Fruit fly (Drosophila melanogaster) whole organism, embryonic: ENCODE measurements around the gene Mvb12.

ENCODE experiments used
- Atf-2 ChIP-seq: fragments of 200-800 bp; sonication (Bioruptor generic); optimal IDR thresholded peaks from 2 replicates; lab custom pipeline; 2016; ENCODE audit warnings: missing biosample characterization, missing genetic modification characterization
- Awh ChIP-seq: fragments of 200-800 bp; sonication (Bioruptor generic); IDR thresholded peaks from 2 replicates; pipeline ENCODE4, ENCODE4 v1.3.6; 2022; ENCODE audit warnings: missing biosample characterization, missing genetic modification characterization
- Blimp-1 ChIP-seq: fragments of 200-800 bp; sonication (Bioruptor generic); optimal IDR thresholded peaks from 3 replicates; lab custom pipeline; 2018; ENCODE audit warnings: missing biosample characterization, missing genetic modification characterization, mild to moderate bottlenecking, moderate library complexity, missing genetic modification reagents
- BtbVII ChIP-seq: fragments of 200-800 bp; sonication (Bioruptor generic); optimal IDR thresholded peaks from 3 replicates; lab custom pipeline; 2017; ENCODE audit warnings: missing biosample characterization, mild to moderate bottlenecking, missing genetic modification characterization
- CG10565 ChIP-seq: fragments of 200-800 bp; sonication (Bioruptor generic); optimal IDR thresholded peaks from 3 replicates; lab custom pipeline; 2016; ENCODE audit warnings: missing biosample characterization, mild to moderate bottlenecking, missing genetic modification characterization
- CG12236 ChIP-seq: fragments of 200-800 bp; sonication (Bioruptor generic); optimal IDR thresholded peaks from 2 replicates; lab custom pipeline; 2016; ENCODE audit warnings: missing biosample characterization, missing genetic modification characterization
- CG13287 ChIP-seq: fragments of 200-800 bp; sonication (Bioruptor generic); IDR thresholded peaks from 2 replicates; pipeline ENCODE4 v1.3.6; 2022; ENCODE audit warnings: missing biosample characterization, missing genetic modification characterization; ENCODE audit not compliant: partially characterized antibody
- CG1529 ChIP-seq: fragments of 200-800 bp; sonication (Bioruptor generic); optimal IDR thresholded peaks from 3 replicates; lab custom pipeline; 2018; ENCODE audit warnings: missing biosample characterization, missing genetic modification characterization
- CG1603 ChIP-seq: fragments of 200-800 bp; sonication (Bioruptor generic); optimal IDR thresholded peaks from 2 replicates; lab custom pipeline; 2019; ENCODE audit warnings: missing biosample characterization, mild to moderate bottlenecking, missing genetic modification characterization, moderate library complexity
- CG2199 ChIP-seq: fragments of 200-800 bp; sonication (Bioruptor generic); IDR thresholded peaks from 3 replicates; pipeline ENCODE4 v1.3.6; 2022; ENCODE audit warnings: missing biosample characterization, missing genetic modification characterization
- CG2678 ChIP-seq: fragments of 200-800 bp; sonication (Bioruptor generic); optimal IDR thresholded peaks from 3 replicates; lab custom pipeline; 2019; ENCODE audit warnings: missing biosample characterization, mild to moderate bottlenecking, missing genetic modification characterization, moderate library complexity
- CG31441 ChIP-seq: fragments of 200-800 bp; sonication (Bioruptor generic); IDR thresholded peaks from 2 replicates; pipeline ENCODE4 v1.3.6; 2022; ENCODE audit warnings: missing biosample characterization, missing genetic modification characterization
- CG4854 ChIP-seq: fragments of 200-800 bp; sonication (Bioruptor generic); optimal IDR thresholded peaks from 2 replicates; lab custom pipeline; 2016; ENCODE audit warnings: missing biosample characterization, missing genetic modification characterization, inconsistent platforms
- CG6854 ChIP-seq: fragments of 200-800 bp; sonication (Bioruptor generic); optimal IDR thresholded peaks from 3 replicates; lab custom pipeline; 2017; ENCODE audit warnings: missing biosample characterization, mild to moderate bottlenecking, missing genetic modification characterization
- CG7271 ChIP-seq: fragments of 200-800 bp; sonication (Bioruptor generic); optimal IDR thresholded peaks from 2 replicates; lab custom pipeline; 2018; ENCODE audit warnings: missing biosample characterization, mild to moderate bottlenecking, missing genetic modification characterization, moderate library complexity
- CG7556 ChIP-seq: fragments of 200-800 bp; sonication (Bioruptor generic); optimal IDR thresholded peaks from 2 replicates; lab custom pipeline; 2017; ENCODE audit warnings: missing biosample characterization, mild to moderate bottlenecking, missing genetic modification characterization
- CG7963 ChIP-seq: fragments of 200-800 bp; sonication (Bioruptor generic); IDR thresholded peaks from 3 replicates; pipeline ENCODE4 v1.3.6; 2022; ENCODE audit warnings: missing biosample characterization, missing genetic modification characterization; ENCODE audit not compliant: partially characterized antibody
- CG8281 ChIP-seq: fragments of 200-800 bp; sonication (Bioruptor generic); optimal IDR thresholded peaks from 2 replicates; lab custom pipeline; 2018; ENCODE audit warnings: missing biosample characterization, mild to moderate bottlenecking, missing genetic modification characterization, moderate library complexity
- CG9609 ChIP-seq: fragments of 200-800 bp; sonication (Bioruptor generic); optimal IDR thresholded peaks from 3 replicates; lab custom pipeline; 2016; ENCODE audit warnings: missing biosample characterization, missing genetic modification characterization
- CTCF ChIP-seq: fragments of 200-800 bp; sonication (Bioruptor generic); optimal IDR thresholded peaks from 2 replicates; lab custom pipeline; 2017; ENCODE audit warnings: missing biosample characterization, mild to moderate bottlenecking, missing genetic modification characterization, moderate library complexity
- CkIIα-i1 ChIP-seq: fragments of 200-800 bp; sonication (Bioruptor generic); IDR thresholded peaks from 2 replicates; pipeline ENCODE4 v1.3.6; 2022; ENCODE audit warnings: missing biosample characterization, missing genetic modification characterization
- D19B ChIP-seq: fragments of 200-800 bp; sonication (Bioruptor generic); optimal IDR thresholded peaks from 2 replicates; lab custom pipeline; 2017; ENCODE audit warnings: missing biosample characterization, mild to moderate bottlenecking, missing genetic modification characterization
- Dfd ChIP-seq, 2 experiments: fragments of >200 bp; optimal IDR thresholded peaks; 2 replicates each; lab custom pipeline; 2017; ENCODE audit warnings: missing biosample characterization in 2 of 2, missing genetic modification characterization in 2 of 2
- Ets65A ChIP-seq: fragments of 200-800 bp; sonication (Bioruptor generic); peaks from one replicate; lab custom pipeline; 2016; ENCODE audit warnings: missing biosample characterization, missing genetic modification characterization
- HmgD ChIP-seq: fragments of 200-800 bp; sonication (Bioruptor generic); optimal IDR thresholded peaks from 3 replicates; lab custom pipeline; 2016; ENCODE audit warnings: missing biosample characterization, missing genetic modification characterization
- Oaz ChIP-seq: fragments of 200-800 bp; sonication (Bioruptor generic); IDR thresholded peaks from 2 replicates; pipeline ENCODE4 v1.3.6; 2022; ENCODE audit warnings: missing biosample characterization, missing genetic modification characterization
- Rx ChIP-seq: fragments of 200-800 bp; sonication (Bioruptor generic); IDR thresholded peaks from 2 replicates; pipeline ENCODE4 v1.3.6; 2022; ENCODE audit warnings: missing biosample characterization, missing genetic modification characterization
- Sox102F ChIP-seq: fragments of 200-800 bp; sonication (Bioruptor generic); optimal IDR thresholded peaks from 2 replicates; lab custom pipeline; 2018; ENCODE audit warnings: missing biosample characterization, mild to moderate bottlenecking, missing genetic modification characterization, moderate library complexity
- Vsx1 ChIP-seq: fragments of 200-800 bp; sonication (Bioruptor generic); optimal IDR thresholded peaks from 2 replicates; lab custom pipeline; 2017; ENCODE audit warnings: missing biosample characterization, mild to moderate bottlenecking, missing genetic modification characterization, missing genetic modification reagents
- Xrp1 ChIP-seq: fragments of 200-800 bp; sonication (Bioruptor generic); IDR thresholded peaks from 2 replicates; pipeline ENCODE4 v1.3.6; 2022; ENCODE audit warnings: missing biosample characterization, missing genetic modification characterization
- ash1 ChIP-seq: fragments of 200-800 bp; sonication (Bioruptor generic); optimal IDR thresholded peaks from 2 replicates; lab custom pipeline; 2018; ENCODE audit warnings: missing biosample characterization, mild to moderate bottlenecking, missing genetic modification characterization
- ato ChIP-seq: fragments of 200-800 bp; sonication (Bioruptor generic); IDR thresholded peaks from 2 replicates; pipeline ENCODE4 v1.3.6; 2022; ENCODE audit warnings: missing biosample characterization, missing genetic modification characterization; ENCODE audit not compliant: partially characterized antibody
- crol ChIP-seq: fragments of 200-800 bp; sonication (Bioruptor generic); IDR thresholded peaks from 2 replicates; pipeline ENCODE4 v1.3.6; 2022; ENCODE audit warnings: missing biosample characterization, missing genetic modification characterization
- dimm ChIP-seq: fragments of 200-800 bp; sonication (Bioruptor generic); IDR thresholded peaks from 2 replicates; pipeline ENCODE4 v1.3.6; 2022; ENCODE audit warnings: missing biosample characterization, missing genetic modification characterization
- dm ChIP-seq: fragments of 200-800 bp; sonication (Bioruptor generic); optimal IDR thresholded peaks from 3 replicates; lab custom pipeline; 2016; ENCODE audit warnings: missing biosample characterization, missing genetic modification characterization
- dysf ChIP-seq: fragments of 200-800 bp; sonication (Bioruptor generic); IDR thresholded peaks from 3 replicates; pipeline ENCODE4 v1.3.6; 2022; ENCODE audit warnings: missing biosample characterization, missing genetic modification characterization
- hth ChIP-seq: fragments of >200 bp; optimal IDR thresholded peaks from 2 replicates; lab custom pipeline; 2017; ENCODE audit warnings: inconsistent platforms
- insv ChIP-seq, 2 experiments: fragments of 200-800 bp; sonication (Bioruptor generic); optimal IDR thresholded peaks; 3 replicates each; lab custom pipeline; 2016 to 2018; ENCODE audit warnings: missing biosample characterization in 2 of 2, missing genetic modification characterization in 2 of 2
- jing ChIP-seq: fragments of 200-800 bp; sonication (Bioruptor generic); optimal IDR thresholded peaks from 2 replicates; lab custom pipeline; 2018; ENCODE audit warnings: missing biosample characterization, mild to moderate bottlenecking, missing genetic modification characterization
- kah ChIP-seq: fragments of 200-800 bp; sonication (Bioruptor generic); optimal IDR thresholded peaks from 2 replicates; lab custom pipeline; 2018; ENCODE audit warnings: missing biosample characterization, mild to moderate bottlenecking, missing genetic modification characterization
- pho ChIP-seq: fragments of 200-800 bp; sonication (Bioruptor generic); optimal IDR thresholded peaks from 2 replicates; lab custom pipeline; 2016; ENCODE audit warnings: missing biosample characterization, missing genetic modification characterization
- pum ChIP-seq: fragments of 200-800 bp; sonication (Bioruptor generic); optimal IDR thresholded peaks from 2 replicates; lab custom pipeline; 2016; ENCODE audit warnings: missing biosample characterization, missing genetic modification characterization
- repo ChIP-seq: fragments of 200-800 bp; sonication (Bioruptor generic); optimal IDR thresholded peaks from 2 replicates; lab custom pipeline; 2016; ENCODE audit warnings: missing biosample characterization, missing genetic modification characterization
- sc ChIP-seq, 3 experiments: fragments of >200 bp in 2 of 3; fragments of 200-800 bp in 1 of 3; sonication (Bioruptor generic) in 1 of 3; optimal IDR thresholded peaks; 2 replicates in 2 of 3; 3 replicates in 1 of 3; lab custom pipeline; 2017; ENCODE audit warnings: mild to moderate bottlenecking in 1 of 3, missing biosample characterization in 1 of 3, missing genetic modification characterization in 1 of 3, missing genetic modification reagents in 1 of 3
- sisA ChIP-seq: fragments of 200-800 bp; sonication (Bioruptor generic); IDR thresholded peaks from 2 replicates; pipeline ENCODE4 v1.3.6; 2022; ENCODE audit warnings: missing biosample characterization, missing genetic modification characterization
- sna ChIP-seq: fragments of 200-800 bp; sonication (Bioruptor generic); IDR thresholded peaks from 2 replicates; pipeline ENCODE4 v1.3.6; 2022; ENCODE audit warnings: missing biosample characterization, missing genetic modification characterization; ENCODE audit not compliant: partially characterized antibody
- sr ChIP-seq: fragments of 200-800 bp; sonication (Bioruptor generic); IDR thresholded peaks from 3 replicates; pipeline ENCODE4 v1.3.6; 2022; ENCODE audit warnings: missing biosample characterization, missing genetic modification characterization
- tna ChIP-seq: fragments of 200-800 bp; sonication (Bioruptor generic); IDR thresholded peaks from 2 replicates; pipeline ENCODE4 v1.3.6; 2022; ENCODE audit warnings: missing biosample characterization, missing genetic modification characterization; ENCODE audit not compliant: partially characterized antibody
- trem ChIP-seq: fragments of 200-800 bp; optimal IDR thresholded peaks from 3 replicates; lab custom pipeline; 2019; ENCODE audit warnings: missing biosample characterization, mild to moderate bottlenecking, missing genetic modification characterization, moderate library complexity
- vfl ChIP-seq: fragments of 200-800 bp; sonication (Bioruptor generic); optimal IDR thresholded peaks from 2 replicates; lab custom pipeline; 2016; ENCODE audit warnings: missing biosample characterization, missing genetic modification characterization
- vnd ChIP-seq: fragments of 200-800 bp; sonication (Bioruptor generic); IDR thresholded peaks from 3 replicates; pipeline ENCODE4 v1.3.6; 2022; ENCODE audit warnings: missing biosample characterization, missing genetic modification characterization; ENCODE audit not compliant: partially characterized antibody

Gene Mvb12

DNA sequence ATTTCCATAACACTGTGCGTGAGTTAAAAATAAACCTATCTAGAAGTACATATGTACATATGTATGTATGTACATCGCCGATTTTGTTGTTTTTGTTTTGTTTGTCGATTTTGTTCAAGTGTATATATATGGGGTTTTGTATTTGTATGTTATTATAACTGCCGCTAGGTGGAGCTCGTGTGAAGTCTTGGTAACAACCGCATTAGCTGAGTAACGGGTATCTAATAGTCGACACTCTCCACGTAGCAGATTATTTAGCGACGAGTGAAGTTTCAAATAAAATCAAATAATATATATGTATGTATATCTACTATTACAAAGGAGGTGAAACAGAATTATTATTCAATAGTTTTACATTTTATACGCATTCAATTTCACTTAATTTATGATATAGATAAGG, 28.2 kb upstream of the Mvb12 start (continued):
- TF ChIP-seq vnd (peak; percentile 36; the same call in 1 of the 3 replicates), trem (tag; lab: Kevin White, UChicago) (no peak), kah (no peak), tna (GFP tag; lab: Robert Waterston, UW) (peak; percentile 52; the same call in 1 of the 2 replicates), dimm (GFP tag; lab: Robert Waterston, UW) (no peak), BtbVII (no peak), dysf (no peak), D19B (GFP tag; lab: Kevin White, UChicago) (peak; percentile 22), CTCF (GFP tag; lab: Kevin White, UChicago) (peak; percentile 87), crol (GFP tag; lab: Robert Waterston, UW) (no peak)

DNA sequence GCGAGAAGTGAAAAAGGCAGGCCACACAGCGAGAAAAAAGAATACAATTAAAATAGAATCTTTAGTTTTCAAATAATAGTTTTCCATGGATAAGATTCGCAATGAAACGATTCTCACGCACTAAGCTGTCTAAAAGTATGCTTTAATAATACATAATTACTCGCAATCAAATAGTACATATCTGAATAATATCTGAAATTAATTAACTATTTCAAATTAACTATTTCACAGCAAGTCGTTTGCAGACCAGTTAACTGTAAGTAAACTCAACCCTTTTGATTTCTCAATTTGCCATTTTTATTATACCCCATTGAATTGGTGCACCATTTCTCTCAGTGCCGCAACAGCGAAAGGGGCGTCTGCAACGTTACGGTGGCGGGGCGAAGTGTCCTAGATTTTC, 24.4 kb upstream of the Mvb12 start:
- TF ChIP-seq CG12236 (GFP tag; lab: Kevin White, UChicago): no peak
- TF ChIP-seq CG2678: peak; percentile 62
- TF ChIP-seq Sox102F: peak; percentile 21
- peak; percentile 37 for TF ChIP-seq CG6854
- TF ChIP-seq CG10565 (GFP tag; lab: Kevin White, UChicago): no peak
- TF ChIP-seq ash1 (GFP tag; lab: Kevin White, UChicago): no peak
- TF ChIP-seq Dfd (GFP tag; optimal IDR thresholded peaks at IDR 0.05; lab: Kevin White, UChicago): no peak
- TF ChIP-seq vfl (GFP tag; lab: Kevin White, UChicago): no peak
- no peak for TF ChIP-seq sisA (GFP tag; lab: Robert Waterston, UW)
- TF ChIP-seq CG4854 (GFP tag; lab: Kevin White, UChicago): no peak
- no peak for TF ChIP-seq Vsx1 (GFP tag; lab: Kevin White, UChicago)
- TF ChIP-seq CG8281 (tag; lab: Kevin White, UChicago): no peak
- peak; percentile 90 for TF ChIP-seq Ets65A (GFP tag; lab: Kevin White, UChicago)
- no peak for TF ChIP-seq Oaz (GFP tag; lab: Robert Waterston, UW)
- TF ChIP-seq CG9609 (GFP tag; lab: Kevin White, UChicago): no peak
- TF ChIP-seq repo: no peak
- TF ChIP-seq CkIIα-i1 (GFP tag; lab: Robert Waterston, UW): no peak
- no peak for TF ChIP-seq CG1603 (tag; lab: Kevin White, UChicago)
- no peak for TF ChIP-seq sc (optimal IDR thresholded peaks at IDR 0.05; lab: Kevin White, UChicago)
- TF ChIP-seq sc (GFP tag; optimal IDR thresholded peaks at IDR 0.05; lab: Kevin White, UChicago): no peak
- no peak for TF ChIP-seq jing (GFP tag; lab: Kevin White, UChicago)
- no peak for TF ChIP-seq CG7963
- TF ChIP-seq CG31441 (GFP tag; lab: Robert Waterston, UW): no peak
- TF ChIP-seq sna (GFP tag; lab: Robert Waterston, UW): no peak
- TF ChIP-seq Atf-2 (GFP tag; lab: Kevin White, UChicago): no peak
- TF ChIP-seq CG1529 (GFP tag; lab: Kevin White, UChicago): no peak
- TF ChIP-seq ato (GFP tag; lab: Robert Waterston, UW): no peak
- no peak for TF ChIP-seq Awh
- no peak for TF ChIP-seq CG13287
- TF ChIP-seq Xrp1 (GFP tag; lab: Robert Waterston, UW): no peak
- no peak for TF ChIP-seq HmgD
- TF ChIP-seq sr (GFP tag; lab: Robert Waterston, UW): no peak
- no peak for TF ChIP-seq CG2199
- TF ChIP-seq hth (lab: Kevin White, UChicago): no peak
- TF ChIP-seq kah: no peak
- TF ChIP-seq dm (GFP tag; lab: Kevin White, UChicago): no peak
- TF ChIP-seq pho (GFP tag; lab: Kevin White, UChicago): no peak
- TF ChIP-seq CG7271 (tag; lab: Kevin White, UChicago): no peak
- no peak for TF ChIP-seq Blimp-1
- peak; percentile 74 for TF ChIP-seq CG7556 (GFP tag; lab: Kevin White, UChicago)
- no peak for TF ChIP-seq Rx (GFP tag; lab: Robert Waterston, UW)
- no peak for TF ChIP-seq pum (GFP tag; lab: Kevin White, UChicago)
- TF ChIP-seq insv (GFP tag; optimal IDR thresholded peaks at IDR 0.05; lab: Kevin White, UChicago): no peak
